Worm (Caenorhabditis elegans) whole organism, L1 larva: ENCODE data around the gene dpy-3.

ENCODE experiments used
- C16A3.4 ChIP-seq: fragments of 150-350 bp; optimal IDR thresholded peaks from 2 replicates; lab custom pipeline; 2014; ENCODE audit warnings: missing biosample characterization, missing genetic modification characterization
- F16B12.6 ChIP-seq: fragments of 150-350 bp; optimal IDR thresholded peaks from 2 replicates; lab custom pipeline; 2014; ENCODE audit warnings: missing biosample characterization, missing genetic modification characterization
- aha-1 ChIP-seq: fragments of 150-350 bp; optimal IDR thresholded peaks from 2 replicates; lab custom pipeline; 2014; ENCODE audit warnings: missing biosample characterization, missing genetic modification characterization
- alr-1 ChIP-seq: fragments of 200-800 bp; sonication (Bioruptor generic); optimal IDR thresholded peaks from 2 replicates; lab custom pipeline; 2018; ENCODE audit warnings: borderline replicate concordance, mild to moderate bottlenecking, missing genetic modification characterization, missing compliant biosample characterization
- aly-2 ChIP-seq: fragments of 150-350 bp; optimal IDR thresholded peaks from 2 replicates; lab custom pipeline; 2014; ENCODE audit warnings: missing biosample characterization, missing genetic modification characterization
- blmp-1 ChIP-seq: fragments of 150-350 bp; optimal IDR thresholded peaks from 2 replicates; lab custom pipeline; 2014; ENCODE audit warnings: missing biosample characterization, missing genetic modification characterization
- ceh-63 ChIP-seq: fragments of 200-800 bp; sonication (Bioruptor generic); optimal IDR thresholded peaks from 2 replicates; lab custom pipeline; 2018; ENCODE audit warnings: mild to moderate bottlenecking, missing genetic modification characterization, missing compliant biosample characterization
- ceh-8 ChIP-seq: fragments of 200-800 bp; sonication (Bioruptor generic); optimal IDR thresholded peaks from 2 replicates; lab custom pipeline; 2018; ENCODE audit warnings: mild to moderate bottlenecking, missing genetic modification characterization, moderate library complexity, missing compliant biosample characterization
- ceh-82 ChIP-seq, 3 experiments: fragments of 150-350 bp in 1 of 3; sonication (generic microtip) in 2 of 3; optimal IDR thresholded peaks; 2 replicates each; lab custom pipeline; 2014 to 2017; ENCODE audit warnings: missing biosample characterization in 3 of 3, missing genetic modification characterization in 3 of 3
- ceh-90 ChIP-seq: sonication (generic microtip); optimal IDR thresholded peaks from 2 replicates; lab custom pipeline; 2016; ENCODE audit warnings: missing genetic modification characterization, missing compliant biosample characterization
- dsc-1 ChIP-seq: sonication (generic microtip); optimal IDR thresholded peaks from 2 replicates; lab custom pipeline; 2016; ENCODE audit warnings: mild to moderate bottlenecking, missing genetic modification characterization, missing compliant biosample characterization
- efl-1 ChIP-seq, 4 experiments: fragments of 150-350 bp; optimal IDR thresholded peaks in 3 of 4; peaks in 1 of 4; 1 replicate in 1 of 4; 2 replicates in 3 of 4; lab custom pipeline; 2014; ENCODE audit warnings: missing biosample characterization in 2 of 4, missing genetic modification characterization in 2 of 4, missing genetic modification reagents in 2 of 4
- egl-13 ChIP-seq: sonication (generic microtip); optimal IDR thresholded peaks from 2 replicates; lab custom pipeline; 2016; ENCODE audit warnings: missing genotype, missing genetic modification reagents, missing genetic modification characterization, missing compliant biosample characterization
- elt-2 ChIP-seq: sonication (generic microtip); optimal IDR thresholded peaks from 2 replicates; lab custom pipeline; 2016; ENCODE audit warnings: missing genetic modification characterization, mild to moderate bottlenecking, inconsistent platforms, missing compliant biosample characterization, missing genetic modification reagents
- fkh-10 ChIP-seq: sonication (generic microtip); optimal IDR thresholded peaks from 2 replicates; lab custom pipeline; 2017; ENCODE audit warnings: missing biosample characterization, missing genetic modification reagents, missing genetic modification characterization
- fkh-4 ChIP-seq: sonication (generic microtip); optimal IDR thresholded peaks from 2 replicates; lab custom pipeline; 2016; ENCODE audit warnings: missing compliant biosample characterization, missing genetic modification characterization, borderline replicate concordance
- grh-1 ChIP-seq: fragments of 200-800 bp; sonication (Bioruptor generic); IDR thresholded peaks from 2 replicates; pipeline ENCODE4 v1.3.6; 2022; ENCODE audit warnings: missing genetic modification reagents, missing genetic modification characterization, missing compliant biosample characterization
- hpl-2 ChIP-seq: fragments of 150-350 bp; optimal IDR thresholded peaks from 2 replicates; lab custom pipeline; 2014; ENCODE audit warnings: missing biosample characterization, missing genetic modification reagents, missing genetic modification characterization
- lin-14 ChIP-seq: fragments of 200-800 bp; sonication (Bioruptor generic); optimal IDR thresholded peaks from 2 replicates; lab custom pipeline; 2018; ENCODE audit warnings: mild to moderate bottlenecking, missing genetic modification characterization, moderate library complexity, missing compliant biosample characterization
- lin-15B ChIP-seq: fragments of 150-350 bp; sonication (generic microtip); optimal IDR thresholded peaks from 3 replicates; lab custom pipeline; 2014; ENCODE audit warnings: missing biosample characterization, missing genetic modification characterization
- lin-39 ChIP-seq: fragments of 150-350 bp; optimal IDR thresholded peaks from 2 replicates; lab custom pipeline; 2014; ENCODE audit warnings: missing biosample characterization, missing genetic modification reagents, missing genetic modification characterization
- lsy-2 ChIP-seq, 2 experiments: fragments of 150-350 bp; optimal IDR thresholded peaks; 2 replicates each; lab custom pipeline; 2014; ENCODE audit warnings: missing biosample characterization in 2 of 2, missing genetic modification characterization in 2 of 2
- mep-1 ChIP-seq: fragments of 150-350 bp; optimal IDR thresholded peaks from 2 replicates; lab custom pipeline; 2014; ENCODE audit warnings: missing biosample characterization, missing genetic modification characterization
- nhr-19 ChIP-seq: fragments of 200-800 bp; sonication (Bioruptor generic); conservative IDR thresholded peaks from 2 replicates; pipeline ENCODE4 v1.3.6; 2022; ENCODE audit warnings: missing genetic modification characterization, missing compliant biosample characterization
- nhr-237 ChIP-seq: fragments of 150-350 bp; optimal IDR thresholded peaks from 2 replicates; lab custom pipeline; 2014; ENCODE audit warnings: missing biosample characterization, missing genetic modification characterization
- nhr-71 ChIP-seq: sonication (generic microtip); optimal IDR thresholded peaks from 2 replicates; lab custom pipeline; 2016; ENCODE audit warnings: mild to moderate bottlenecking, missing genetic modification characterization, moderate library complexity, missing compliant biosample characterization
- nhr-76 ChIP-seq: sonication (generic microtip); optimal IDR thresholded peaks from 2 replicates; lab custom pipeline; 2017; ENCODE audit warnings: missing biosample characterization, missing genetic modification characterization
- nhr-84 ChIP-seq: sonication (generic microtip); optimal IDR thresholded peaks from 2 replicates; lab custom pipeline; 2017; ENCODE audit warnings: missing biosample characterization, missing genetic modification characterization
- nhr-85 ChIP-seq: sonication (generic microtip); peaks from one replicate; lab custom pipeline; 2016; ENCODE audit warnings: missing genetic modification characterization, inconsistent platforms, missing compliant biosample characterization
- pag-3 ChIP-seq: sonication (generic microtip); optimal IDR thresholded peaks from 2 replicates; lab custom pipeline; 2017; ENCODE audit warnings: missing genetic modification characterization, mild to moderate bottlenecking, missing compliant biosample characterization, antibody characterized with exemption, borderline replicate concordance; ENCODE audit not compliant: insufficient read depth
- rnt-1 ChIP-seq: sonication (generic microtip); optimal IDR thresholded peaks from 2 replicates; lab custom pipeline; 2016; ENCODE audit warnings: mild to moderate bottlenecking, missing genetic modification characterization, moderate library complexity, missing compliant biosample characterization
- skn-1 ChIP-seq: fragments of 150-350 bp; optimal IDR thresholded peaks from 2 replicates; lab custom pipeline; 2014; ENCODE audit warnings: missing biosample characterization, missing genetic modification characterization
- sox-4 ChIP-seq: sonication (generic microtip); optimal IDR thresholded peaks from 2 replicates; lab custom pipeline; 2016; ENCODE audit warnings: missing genetic modification characterization, missing compliant biosample characterization
- sup-37 ChIP-seq: fragments of 200-800 bp; sonication (Bioruptor generic); optimal IDR thresholded peaks from 2 replicates; lab custom pipeline; 2018; ENCODE audit warnings: mild to moderate bottlenecking, missing genetic modification characterization, missing compliant biosample characterization
- tlp-1 ChIP-seq: fragments of 150-350 bp; optimal IDR thresholded peaks from 2 replicates; lab custom pipeline; 2014; ENCODE audit warnings: missing biosample characterization, missing genetic modification characterization
- unc-30 ChIP-seq: sonication (generic microtip); optimal IDR thresholded peaks from 2 replicates; lab custom pipeline; 2017; ENCODE audit warnings: missing biosample characterization, missing genetic modification characterization
- unc-62 ChIP-seq: fragments of 150-350 bp; optimal IDR thresholded peaks from 2 replicates; lab custom pipeline; 2014; ENCODE audit warnings: missing biosample characterization, missing genetic modification reagents, missing genetic modification characterization
- zag-1 ChIP-seq: fragments of 150-350 bp; optimal IDR thresholded peaks from 2 replicates; lab custom pipeline; 2014; ENCODE audit warnings: missing biosample characterization, missing genetic modification characterization
- zip-4 ChIP-seq: fragments of 200-800 bp; sonication (Bioruptor generic); optimal IDR thresholded peaks from 2 replicates; lab custom pipeline; 2018; ENCODE audit warnings: mild to moderate bottlenecking, missing genetic modification characterization, moderate library complexity, missing compliant biosample characterization

The dpy-3 gene

DNA sequence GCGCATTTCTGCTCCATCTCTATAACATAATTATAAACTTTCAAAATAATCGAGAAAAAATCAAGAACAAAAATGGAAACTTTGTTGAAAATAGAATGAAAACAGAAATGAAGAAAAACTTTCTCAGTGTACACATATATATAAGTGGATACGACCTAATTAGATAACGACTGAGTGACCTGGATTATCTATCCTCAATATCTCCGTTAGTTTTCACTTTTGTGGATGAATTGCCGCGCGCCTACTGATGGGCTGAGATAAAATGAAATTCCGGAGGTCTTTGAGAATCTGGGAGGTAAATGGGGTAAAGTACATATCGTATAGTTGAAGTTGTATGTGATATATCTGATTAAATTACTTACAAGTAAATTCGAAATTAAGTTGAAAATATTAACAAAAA lies at the start of gene dpy-3:
Gene dpy-3, minus strand, starts transcription at position 19 of the 400 bp plus-strand sequence.
- peak; percentile 98 for TF ChIP-seq blmp-1 (tag; lab: Kevin White, UChicago)
- no peak for TF ChIP-seq ceh-63

DNA sequence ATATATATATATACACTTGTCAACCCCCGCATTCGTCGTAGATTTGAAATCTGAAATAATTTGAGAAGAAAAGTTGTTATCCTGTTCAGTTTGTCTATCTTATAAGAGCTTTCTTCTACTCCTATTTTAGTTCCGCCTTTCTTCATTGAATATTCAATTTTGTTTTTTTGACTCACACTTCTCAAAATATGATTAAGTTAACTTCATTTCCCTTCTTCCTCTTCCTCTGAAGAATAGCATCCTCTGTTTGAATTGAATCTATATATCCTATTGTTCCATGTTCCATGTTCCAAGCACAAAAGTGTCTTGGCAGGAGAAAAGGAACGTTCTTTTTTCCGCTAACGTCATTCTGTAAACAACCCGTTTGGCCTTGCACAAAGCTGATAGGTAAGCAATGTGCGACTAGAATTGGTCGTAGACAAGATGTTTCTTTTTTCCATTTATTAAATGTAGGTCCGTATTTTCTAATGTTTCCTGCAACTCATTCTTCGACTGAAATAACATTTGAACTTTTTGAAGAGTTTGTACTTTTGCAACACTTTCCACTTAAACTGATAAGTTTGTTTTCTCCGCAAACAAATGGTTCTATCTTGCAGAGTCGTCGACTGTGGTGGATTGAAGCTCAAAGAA lies 46.6 kb upstream of the dpy-3 start, which contains the start of gene gap-1:
Gene gap-1, plus strand, starts transcription at position 580 of the 630 bp plus-strand sequence.
- TF ChIP-seq fkh-10 (GFP tag; lab: Kevin White, UChicago) (peak; percentile 77), mep-1 (no peak), grh-1 (no peak), elt-2 (tag; lab: Kevin White, UChicago) (no peak), lin-39 (tag; lab: Kevin White, UChicago) (no peak), egl-13 (tag; lab: Kevin White, UChicago) (no peak), aha-1 (tag; lab: Kevin White, UChicago) (no peak), aly-2 (tag; lab: Kevin White, UChicago) (no peak), rnt-1 (tag; lab: Kevin White, UChicago) (no peak), unc-30 (tag; lab: Kevin White, UChicago) (no peak), lin-14 (peak; percentile 25), nhr-71 (tag; lab: Kevin White, UChicago) (no peak), efl-1 (optimal IDR thresholded peaks at IDR 0.05; lab: Kevin White, UChicago) (no peak), efl-1 (GFP tag; optimal IDR thresholded peaks at IDR 0.05 in 1 of 2; lab: Kevin White, UChicago) (peak in 1 of 2 experiments; percentile 76)

DNA sequence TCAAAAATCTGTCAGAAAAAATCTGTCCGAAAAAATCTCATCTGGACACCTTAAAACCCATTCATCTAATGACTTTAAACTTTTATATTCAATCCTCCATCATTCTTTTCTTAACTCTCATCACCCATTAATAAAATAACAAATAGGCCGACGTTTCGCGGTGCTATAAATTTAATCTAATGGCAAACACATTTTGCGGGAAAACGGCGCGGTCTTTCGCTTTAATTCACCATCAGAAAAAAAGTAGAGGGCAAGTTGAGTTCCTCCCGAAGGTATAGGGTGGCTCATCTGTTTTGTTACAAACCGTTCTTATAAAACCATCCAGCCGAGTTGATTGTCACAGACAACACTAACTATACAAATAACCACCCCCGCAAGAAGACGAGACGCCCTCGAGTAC lies 45.3 kb upstream of the dpy-3 start:
- no peak for TF ChIP-seq rnt-1 (tag; lab: Kevin White, UChicago)
- TF ChIP-seq nhr-84 (tag; lab: Kevin White, UChicago): no peak
- TF ChIP-seq nhr-76 (tag; lab: Kevin White, UChicago): no peak
- no peak for TF ChIP-seq tlp-1 (tag; lab: Kevin White, UChicago)
- TF ChIP-seq ceh-82 (tag; optimal IDR thresholded peaks at IDR 0.05; lab: Kevin White, UChicago): no peak
- peak; percentile 25 for TF ChIP-seq fkh-4 (tag; lab: Kevin White, UChicago)
- peak; percentile 64 for TF ChIP-seq dsc-1 (tag; lab: Kevin White, UChicago)
- TF ChIP-seq skn-1 (tag; lab: Kevin White, UChicago): no peak
- TF ChIP-seq unc-62 (GFP tag; lab: Kevin White, UChicago): no peak
- no peak for TF ChIP-seq ceh-8 (GFP tag; lab: Kevin White, UChicago)
- no peak for TF ChIP-seq mep-1
- TF ChIP-seq efl-1 (optimal IDR thresholded peaks at IDR 0.05; lab: Kevin White, UChicago): no peak
- TF ChIP-seq efl-1 (GFP tag; optimal IDR thresholded peaks at IDR 0.05 in 1 of 2; lab: Kevin White, UChicago): peak in 1 of 2 experiments; percentile 85

DNA sequence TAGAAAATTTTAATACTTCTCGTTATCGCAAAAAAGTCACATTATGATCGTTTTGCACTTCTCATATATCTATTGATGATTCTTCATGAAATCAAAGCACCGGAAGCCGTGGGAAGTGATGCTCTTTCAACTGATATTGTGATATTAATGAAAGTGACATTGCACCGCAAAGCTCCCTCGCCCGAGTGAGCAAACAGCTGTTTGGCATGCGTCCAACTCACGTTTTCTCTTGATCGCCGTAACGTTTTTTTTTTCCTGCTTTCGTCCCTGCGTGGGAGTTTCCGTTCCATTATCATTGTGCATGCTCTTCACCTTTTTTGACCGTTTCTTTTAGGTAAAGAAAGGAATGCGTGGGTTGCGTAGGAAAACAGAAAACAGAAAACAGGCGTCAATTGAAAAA lies 43.4 kb upstream of the dpy-3 start:
- TF ChIP-seq nhr-71 (tag; lab: Kevin White, UChicago) (peak; percentile 6), sox-4 (tag; lab: Kevin White, UChicago) (no peak), lin-14 (peak; percentile 63), zip-4 (no peak), rnt-1 (tag; lab: Kevin White, UChicago) (peak; percentile 48)

DNA sequence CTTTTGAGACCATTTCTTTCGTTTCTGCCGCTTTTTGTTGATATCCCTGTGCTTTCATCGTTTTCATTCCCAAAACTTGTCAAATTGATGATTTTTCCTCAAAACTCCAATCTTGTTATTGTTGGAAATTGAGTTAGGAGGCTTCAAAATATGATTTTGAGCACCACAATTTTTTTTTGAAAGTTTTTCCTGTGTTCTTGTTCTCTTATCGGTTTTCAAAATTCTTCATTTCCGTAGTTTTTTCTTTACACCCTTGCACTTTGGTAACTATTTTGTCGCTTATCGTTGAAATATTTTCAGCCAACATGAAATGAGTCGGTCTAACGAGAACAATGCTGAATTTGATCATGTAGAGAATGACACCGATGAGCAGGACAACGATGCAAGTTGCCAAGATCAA lies 35.1 kb upstream of the dpy-3 start, which contains the start of gene F48B9.1:
Gene F48B9.1, plus strand, starts transcription at position 301 of the 400 bp plus-strand sequence.
- TF ChIP-seq ceh-82 (tag; optimal IDR thresholded peaks at IDR 0.05; lab: Kevin White, UChicago) (no peak), efl-1 (optimal IDR thresholded peaks at IDR 0.05; lab: Kevin White, UChicago) (no peak), efl-1 (GFP tag; optimal IDR thresholded peaks at IDR 0.05 in 1 of 2; lab: Kevin White, UChicago) (peak in 1 of 2 experiments; percentile 72), aha-1 (tag; lab: Kevin White, UChicago) (no peak)
- TF ChIP-seq, all 84 proteins: peak for 1

DNA sequence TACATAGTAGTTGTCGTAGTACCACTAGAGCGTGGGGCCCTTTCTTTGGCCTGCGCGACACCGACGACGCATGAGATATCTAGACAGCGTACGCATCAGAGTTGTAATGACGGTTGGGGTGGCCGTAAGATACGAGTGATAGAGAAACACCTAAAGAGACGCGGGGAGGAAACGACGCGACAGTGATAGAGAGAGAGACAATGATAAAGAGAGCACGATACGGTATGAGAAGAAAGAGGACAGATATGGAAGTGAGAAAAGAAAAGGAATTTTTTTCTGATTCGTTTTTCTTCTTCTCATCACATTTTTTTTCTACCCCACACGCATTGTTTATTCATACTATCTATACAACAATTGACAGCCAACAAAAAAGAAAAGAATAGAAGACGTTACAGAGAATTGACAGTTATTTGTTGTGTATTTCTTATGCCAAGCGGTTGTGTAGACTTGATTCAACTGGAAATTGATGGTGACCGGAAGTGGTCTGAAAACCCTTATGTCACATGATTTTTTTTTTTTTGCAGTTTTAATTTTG lies 33.0 kb upstream of the dpy-3 start:
- no peak for TF ChIP-seq F16B12.6 (tag; lab: Kevin White, UChicago)
- peak in 1 of 2 experiments; percentile 34 for TF ChIP-seq lsy-2 (tag; optimal IDR thresholded peaks at IDR 0.05; lab: Kevin White, UChicago)
- peak; percentile 73 for TF ChIP-seq nhr-85 (tag; lab: Kevin White, UChicago)
- TF ChIP-seq alr-1 (tag; lab: Kevin White, UChicago): no peak
- no peak for TF ChIP-seq ceh-90 (tag; lab: Kevin White, UChicago)
- TF ChIP-seq nhr-76 (tag; lab: Kevin White, UChicago): no peak
- TF ChIP-seq skn-1 (tag; lab: Kevin White, UChicago): peak; percentile 22
- peak; percentile 47 for TF ChIP-seq elt-2 (tag; lab: Kevin White, UChicago)
- no peak for TF ChIP-seq nhr-19 (GFP tag; lab: Robert Waterston, UW)
- TF ChIP-seq hpl-2 (GFP tag; lab: Kevin White, UChicago): no peak
- no peak for TF ChIP-seq nhr-237 (tag; lab: Kevin White, UChicago)
- no peak for TF ChIP-seq C16A3.4 (tag; lab: Kevin White, UChicago)
- peak; percentile 63 for TF ChIP-seq blmp-1 (tag; lab: Kevin White, UChicago)
- TF ChIP-seq zag-1 (tag; lab: Kevin White, UChicago): no peak
- no peak for TF ChIP-seq sup-37 (GFP tag; lab: Kevin White, UChicago)
- no peak for TF ChIP-seq lin-15B (tag; lab: Kevin White, UChicago)
- TF ChIP-seq pag-3 (tag; lab: Kevin White, UChicago): no peak
